Fruit fly (Drosophila melanogaster): ENCODE measurements around the gene CG6885.

The CG6885 gene

dm6 chr3L:18757079-18757815, 13.0 kb downstream of the CG6885 start (continued):
- TF ChIP-seq slbo (GFP tag; IDR thresholded peaks at IDR 0.05) (peak; percentile 27; the same call in 1 of the 2 replicates), E2f1 (GFP tag; IDR thresholded peaks at IDR 0.05) (0 out of 2 replicates have a peak, but pooled peaks have one; percentile 16), ERR (GFP tag; optimal IDR thresholded peaks at IDR 0.05) (no peak), Dbx (GFP tag; IDR thresholded peaks at IDR 0.05) (no peak), CG32772 (GFP tag; IDR thresholded peaks at IDR 0.05) (no peak), eve (GFP tag; optimal IDR thresholded peaks at IDR 0.05) (peak in 1 of 2 experiments; percentile 79), CG34224 (GFP tag; IDR thresholded peaks at IDR 0.05; ENCODE audit: partially characterized antibody) (no peak), HLH3B (GFP tag; IDR thresholded peaks at IDR 0.05) (0 out of 2 replicates have a peak, but pooled peaks have one; percentile 8), Abd-B (GFP tag; optimal IDR thresholded peaks at IDR 0.05) (no peak), Aef1 (GFP tag; IDR thresholded peaks at IDR 0.05) (peak; percentile 70; the same call in 2 of the 3 replicates), Jarid2 (GFP tag; optimal IDR thresholded peaks at IDR 0.05) (no peak), CG10959 (GFP tag; IDR thresholded peaks at IDR 0.05) (no peak), CG3726 (GFP tag; IDR thresholded peaks at IDR 0.05) (no peak), MESR4 (GFP tag; optimal IDR thresholded peaks at IDR 0.05) (no peak), pan (optimal IDR thresholded peaks at IDR 0.05) (no peak), pan (GFP tag; optimal IDR thresholded peaks at IDR 0.05 in 1 of 2, IDR thresholded peaks at IDR 0.05 in 1 of 2) (peak in 1 of 2 experiments; percentile 38), Atf6 (GFP tag; IDR thresholded peaks at IDR 0.05) (peak; percentile 27; the same call in 1 of the 2 replicates), Fer1 (GFP tag; optimal IDR thresholded peaks at IDR 0.05) (peak; percentile 52)

- TF ChIP-seq CG13287 (GFP tag; IDR thresholded peaks at IDR 0.05; ENCODE audit: partially characterized antibody) (0 out of 2 replicates have a peak, but pooled peaks have one; percentile 45), Dip3 (GFP tag; optimal IDR thresholded peaks at IDR 0.05) (no peak), CG12071 (GFP tag; optimal IDR thresholded peaks at IDR 0.05) (peak; percentile 20), cad (GFP tag; optimal IDR thresholded peaks at IDR 0.05) (no peak), slou (GFP tag; optimal IDR thresholded peaks at IDR 0.05) (no peak), D19A (tag; optimal IDR thresholded peaks at IDR 0.05) (no peak), fd64A (GFP tag; optimal IDR thresholded peaks at IDR 0.05) (peak; percentile 64), lab (GFP tag; optimal IDR thresholded peaks at IDR 0.05) (peak; percentile 1), knrl (GFP tag; IDR thresholded peaks at IDR 0.05; ENCODE audit: partially characterized antibody) (peak; percentile 34; the same call in 1 of the 3 replicates), CG1024 (GFP tag; IDR thresholded peaks at IDR 0.05) (no peak), zen2 (GFP tag; IDR thresholded peaks at IDR 0.05; ENCODE audit: partially characterized antibody) (0 out of 3 replicates have a peak, but pooled peaks have one; percentile 60), Eip74EF (GFP tag; optimal IDR thresholded peaks at IDR 0.05) (peak; percentile 55 to 94), tin (GFP tag; optimal IDR thresholded peaks at IDR 0.05) (no peak), gsb-n (tag; optimal IDR thresholded peaks at IDR 0.05) (no peak), gcm2 (GFP tag; optimal IDR thresholded peaks at IDR 0.05) (peak; percentile 20), CG11456 (GFP tag; IDR thresholded peaks at IDR 0.05) (no peak), amos (GFP tag; IDR thresholded peaks at IDR 0.05; ENCODE audit: partially characterized antibody) (no peak), pzg (GFP tag; optimal IDR thresholded peaks at IDR 0.05) (no peak), CG14014 (GFP tag; IDR thresholded peaks at IDR 0.05) (peak; percentile 24; the same call in 1 of the 2 replicates), Elba2 (GFP tag; optimal IDR thresholded peaks at IDR 0.05) (no peak), D19B (GFP tag; optimal IDR thresholded peaks at IDR 0.05) (no peak), schlank (tag; optimal IDR thresholded peaks at IDR 0.05) (no peak), Fer1 (GFP tag; optimal IDR thresholded peaks at IDR 0.05) (peak; percentile 66), CG7556 (GFP tag; optimal IDR thresholded peaks at IDR 0.05) (no peak), Tbp (GFP tag; optimal IDR thresholded peaks at IDR 0.05) (no peak), Dp (GFP tag; optimal IDR thresholded peaks at IDR 0.05) (no peak), Ravus (GFP tag; IDR thresholded peaks at IDR 0.05) (no peak), CG34224 (GFP tag; IDR thresholded peaks at IDR 0.05; ENCODE audit: partially characterized antibody) (0 out of 3 replicates have a peak, but pooled peaks have one; percentile 27), CG13775 (GFP tag; optimal IDR thresholded peaks at IDR 0.05) (no peak), Drgx (GFP tag; IDR thresholded peaks at IDR 0.05) (peak; percentile 69), CG17385 (GFP tag; optimal IDR thresholded peaks at IDR 0.05) (peak; percentile 21)
Observed at dm6 chr3L:18758894-18759569, 14.7 kb downstream of the CG6885 start.

All from whole organism, embryonic.